Fruit fly (Drosophila melanogaster): Measurements from ENCODE around the gene brk.
A peak's percentile ranks its signal among the peaks of the same experiment; 100 is the strongest.

The brk gene

DNA sequence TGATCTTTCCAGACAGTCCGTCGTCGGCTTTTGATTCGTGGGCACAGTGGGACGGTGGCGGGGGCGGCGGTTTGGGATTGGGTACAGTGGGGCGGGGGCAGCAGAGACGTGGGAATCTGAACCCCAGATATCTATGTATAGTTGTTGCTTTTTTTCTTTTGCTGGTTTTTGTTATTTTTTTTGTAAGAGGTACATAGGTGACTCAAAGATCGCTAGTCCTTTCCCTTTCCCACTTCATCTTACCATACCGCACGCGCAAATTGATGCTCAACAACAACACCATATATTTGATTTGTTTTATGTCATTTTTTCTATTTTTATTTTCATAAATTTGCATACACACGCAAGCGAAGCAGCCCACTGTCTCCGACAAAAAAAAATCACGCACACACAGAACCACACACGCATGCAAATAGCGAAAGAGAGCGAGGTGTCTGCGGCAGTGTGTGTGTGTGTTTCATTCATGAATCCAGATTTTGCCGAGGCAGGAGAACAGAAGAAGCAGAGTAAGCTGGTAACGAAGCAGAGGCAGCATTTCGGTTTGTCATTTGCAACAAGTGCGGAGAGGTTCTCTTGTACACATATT lies 1.9 kb upstream of the brk start (continued):
- peak; percentile 72 for TF ChIP-seq dmrt11E (tag; optimal IDR thresholded peaks at IDR 0.05)
- TF ChIP-seq CG3838 (GFP tag; optimal IDR thresholded peaks at IDR 0.05) = no peak
- no peak for TF ChIP-seq mld (GFP tag; IDR thresholded peaks at IDR 0.05; ENCODE audit: partially characterized antibody)
- TF ChIP-seq ssp (GFP tag; IDR thresholded peaks at IDR 0.05) = peak; percentile 28; the same call in 1 of the 2 replicates
- TF ChIP-seq slbo (GFP tag; IDR thresholded peaks at IDR 0.05) = peak; percentile 52
- TF ChIP-seq CG12769 (tag; optimal IDR thresholded peaks at IDR 0.05) = peak; percentile 51
- TF ChIP-seq vvl (GFP tag; IDR thresholded peaks at IDR 0.05) = peak; percentile 79
- TF ChIP-seq CG34224 (GFP tag; IDR thresholded peaks at IDR 0.05; ENCODE audit: partially characterized antibody) = no peak
- peak; percentile 18 for TF ChIP-seq CG12219 (GFP tag; optimal IDR thresholded peaks at IDR 0.05)
- TF ChIP-seq Eip74EF (GFP tag; optimal IDR thresholded peaks at IDR 0.05) = peak in 1 of 2 experiments; percentile 20
- peak in 1 of 2 experiments; percentile 4 for TF ChIP-seq crp (GFP tag; optimal IDR thresholded peaks at IDR 0.05)
- TF ChIP-seq Optix (GFP tag; IDR thresholded peaks at IDR 0.05) = peak; percentile 58; the same call in 1 of the 3 replicates
- TF ChIP-seq cas (GFP tag; IDR thresholded peaks at IDR 0.05) = no peak
- TF ChIP-seq kay (GFP tag; optimal IDR thresholded peaks at IDR 0.05) = peak; percentile 20
- peak; percentile 44 for TF ChIP-seq CG2202 (tag; optimal IDR thresholded peaks at IDR 0.05)
- peak; percentile 13 for TF ChIP-seq Asciz (GFP tag; optimal IDR thresholded peaks at IDR 0.05)
- no peak for TF ChIP-seq pho (GFP tag; optimal IDR thresholded peaks at IDR 0.05)
- TF ChIP-seq CG12104 (GFP tag; optimal IDR thresholded peaks at IDR 0.05) = no peak
- no peak for TF ChIP-seq Dad (GFP tag; optimal IDR thresholded peaks at IDR 0.05)
- no peak for TF ChIP-seq CG6683 (GFP tag; optimal IDR thresholded peaks at IDR 0.05)
- peak; percentile 53; the same call in 1 of the 3 replicates for TF ChIP-seq ase (GFP tag; IDR thresholded peaks at IDR 0.05)
- TF ChIP-seq Gug (GFP tag; IDR thresholded peaks at IDR 0.05) = peak; percentile 46; the same call in 2 of the 4 replicates
- no peak for TF ChIP-seq luna (GFP tag; optimal IDR thresholded peaks at IDR 0.05)
- no peak for TF ChIP-seq Trl (optimal IDR thresholded peaks at IDR 0.05)
- peak; percentile 10 for TF ChIP-seq Trl (GFP tag; optimal IDR thresholded peaks at IDR 0.05)
- peak; percentile 29 for TF ChIP-seq CG1233 (GFP tag; optimal IDR thresholded peaks at IDR 0.05)
- TF ChIP-seq en (GFP tag; optimal IDR thresholded peaks at IDR 0.05) = no peak
- peak; percentile 73 for TF ChIP-seq Ssrp (tag; optimal IDR thresholded peaks at IDR 0.05)
- TF ChIP-seq Poxn (GFP tag; IDR thresholded peaks at IDR 0.05) = no peak
- no peak for TF ChIP-seq H15 (GFP tag; IDR thresholded peaks at IDR 0.05)
- peak; percentile 94 for TF ChIP-seq CG4707 (GFP tag; optimal IDR thresholded peaks at IDR 0.05)
- TF ChIP-seq vnd (GFP tag; IDR thresholded peaks at IDR 0.05; ENCODE audit: partially characterized antibody) = no peak
- TF ChIP-seq BEAF-32 (GFP tag; optimal IDR thresholded peaks at IDR 0.05) = no peak
- TF ChIP-seq CG34376 (GFP tag; optimal IDR thresholded peaks at IDR 0.05) = no peak
- no peak for TF ChIP-seq ato (GFP tag; IDR thresholded peaks at IDR 0.05; ENCODE audit: partially characterized antibody)
- peak; percentile 12 for TF ChIP-seq CG10147 (GFP tag; optimal IDR thresholded peaks at IDR 0.05)
- no peak for TF ChIP-seq Hey (tag; optimal IDR thresholded peaks at IDR 0.05)
- TF ChIP-seq Xrp1 (GFP tag; IDR thresholded peaks at IDR 0.05) = peak; percentile 62
- TF ChIP-seq CG4282 (GFP tag; optimal IDR thresholded peaks at IDR 0.05) = peak; percentile 18
- no peak for TF ChIP-seq Kr (GFP tag; optimal IDR thresholded peaks at IDR 0.05)
- TF ChIP-seq NC2β (GFP tag; optimal IDR thresholded peaks at IDR 0.05) = no peak
- TF ChIP-seq zfh2 (GFP tag; optimal IDR thresholded peaks at IDR 0.05) = no peak
- TF ChIP-seq CG18599 (GFP tag; optimal IDR thresholded peaks at IDR 0.05) = peak; percentile 41
- TF ChIP-seq lbe (GFP tag; optimal IDR thresholded peaks at IDR 0.05) = no peak
- peak; percentile 53; the same call in 1 of the 2 replicates for TF ChIP-seq esg (GFP tag; conservative IDR thresholded peaks at IDR 0.05)
- TF ChIP-seq sna (GFP tag; IDR thresholded peaks at IDR 0.05; ENCODE audit: partially characterized antibody) = no peak
- 0 out of 3 replicates have a peak, but pooled peaks have one; percentile 48 for TF ChIP-seq CG3726 (GFP tag; IDR thresholded peaks at IDR 0.05)
- TF ChIP-seq CG7271 (tag; optimal IDR thresholded peaks at IDR 0.05) = no peak
- 0 out of 2 replicates have a peak, but pooled peaks have one; percentile 12 for TF ChIP-seq CG7372 (GFP tag; IDR thresholded peaks at IDR 0.05)
